Worm (Caenorhabditis elegans): ENCODE results near the gene F58G6.3.

The F58G6.3 gene

DNA sequence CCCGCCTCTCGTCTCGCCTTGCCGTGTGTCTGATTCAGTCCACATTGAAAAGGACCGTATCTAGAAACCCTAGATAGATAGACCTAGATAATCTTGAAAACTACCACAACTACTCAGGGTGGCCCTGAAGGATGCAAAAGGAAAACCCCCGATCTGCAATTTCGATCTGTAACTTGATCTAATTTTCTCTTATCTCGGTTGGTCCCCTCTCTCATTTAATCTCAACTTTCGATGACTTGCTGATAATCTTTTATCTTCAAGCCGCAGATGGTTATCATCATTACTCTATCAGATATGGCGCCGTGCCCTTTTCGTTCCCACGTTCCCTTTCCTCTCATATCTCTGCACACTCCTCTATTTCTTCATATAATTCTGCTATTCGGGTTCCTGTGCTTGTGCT is 37.8 kb upstream of the F58G6.3 start:
- TF ChIP-seq tbx-11 (GFP tag; IDR thresholded peaks at IDR 0.05) (no peak), flt-1 (GFP tag; IDR thresholded peaks at IDR 0.05) (no peak), pes-1 (GFP tag; IDR thresholded peaks at IDR 0.05) (no peak), hnd-1 (tag; optimal IDR thresholded peaks at IDR 0.05) (no peak), scrt-1 (GFP tag; IDR thresholded peaks at IDR 0.05) (no peak), ceh-36 (tag; optimal IDR thresholded peaks at IDR 0.05) (no peak), ceh-13 (GFP tag; optimal IDR thresholded peaks at IDR 0.05) (no peak), ets-7 (tag; optimal IDR thresholded peaks at IDR 0.05) (no peak), hmbx-1 (tag; optimal IDR thresholded peaks at IDR 0.05) (no peak), B0310.2 (tag; optimal IDR thresholded peaks at IDR 0.05) (no peak), aly-1 (tag; optimal IDR thresholded peaks at IDR 0.05) (no peak), tbx-37 (GFP tag; conservative IDR thresholded peaks at IDR 0.05) (no peak), tra-4 (tag; optimal IDR thresholded peaks at IDR 0.05) (no peak), sea-1 (GFP tag; conservative IDR thresholded peaks at IDR 0.05) (no peak), ama-1 (optimal IDR thresholded peaks at IDR 0.05) (no peak)

DNA sequence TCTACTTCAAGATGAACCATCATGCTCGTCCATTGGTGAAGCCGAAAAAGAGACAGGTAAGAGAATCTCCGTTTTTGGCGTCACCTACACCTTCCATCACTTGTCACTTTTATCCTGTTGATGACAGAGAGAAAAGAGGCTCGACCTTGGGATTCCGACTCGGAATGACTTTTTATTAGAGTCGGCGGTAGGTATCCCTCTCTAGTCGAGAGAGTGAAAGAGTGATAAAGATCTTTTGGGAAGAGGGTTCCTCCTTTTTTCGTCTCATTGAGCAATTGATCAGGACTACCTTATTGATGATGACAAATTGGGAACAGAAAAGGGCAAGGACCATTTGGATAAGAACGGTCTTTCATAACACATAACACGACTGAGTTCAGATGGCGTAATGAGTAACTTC is 36.0 kb upstream of the F58G6.3 start:
- TF ChIP-seq flt-1 (GFP tag; IDR thresholded peaks at IDR 0.05) = no peak
- no peak for TF ChIP-seq ets-7 (tag; optimal IDR thresholded peaks at IDR 0.05)
- no peak for TF ChIP-seq pes-1 (GFP tag; IDR thresholded peaks at IDR 0.05)
- no peak for TF ChIP-seq aly-1 (tag; optimal IDR thresholded peaks at IDR 0.05)
- TF ChIP-seq ama-1 (optimal IDR thresholded peaks at IDR 0.05) = no peak
- TF ChIP-seq scrt-1 (GFP tag; IDR thresholded peaks at IDR 0.05) = no peak
- no peak for TF ChIP-seq ceh-13 (GFP tag; optimal IDR thresholded peaks at IDR 0.05)
- TF ChIP-seq hnd-1 (tag; optimal IDR thresholded peaks at IDR 0.05) = no peak
- TF ChIP-seq F13C5.2 (tag; optimal IDR thresholded peaks at IDR 0.05) = no peak
- no peak for TF ChIP-seq hmbx-1 (tag; optimal IDR thresholded peaks at IDR 0.05)
- no peak for TF ChIP-seq tbx-11 (GFP tag; IDR thresholded peaks at IDR 0.05)
- no peak for TF ChIP-seq B0310.2 (tag; optimal IDR thresholded peaks at IDR 0.05)
- no peak for TF ChIP-seq hmg-4 (GFP tag; optimal IDR thresholded peaks at IDR 0.05)
- no peak for TF ChIP-seq ceh-36 (tag; optimal IDR thresholded peaks at IDR 0.05)
- TF ChIP-seq sea-1 (GFP tag; conservative IDR thresholded peaks at IDR 0.05) = no peak
- no peak for TF ChIP-seq tra-4 (tag; optimal IDR thresholded peaks at IDR 0.05)

DNA sequence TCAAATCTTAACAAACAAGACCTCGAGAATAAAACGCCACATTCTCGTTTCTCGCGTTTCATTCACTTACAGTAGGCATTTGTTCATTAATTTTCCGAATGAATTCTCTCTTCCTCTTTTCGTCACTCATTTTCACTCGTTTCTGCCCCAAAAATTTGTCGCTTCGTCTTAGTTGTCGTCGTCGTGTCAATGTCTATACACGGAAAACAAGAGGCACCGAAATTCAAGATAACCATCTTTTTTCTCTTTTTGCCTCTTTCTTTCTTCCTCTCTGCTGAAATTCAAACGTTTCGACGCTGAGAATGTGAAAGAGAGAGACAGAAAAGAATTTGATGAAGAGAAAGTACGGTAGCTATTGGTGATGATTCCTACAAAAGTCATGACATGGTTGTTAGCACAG is 35.3 kb upstream of the F58G6.3 start:
- no peak for TF ChIP-seq tbx-37 (GFP tag; conservative IDR thresholded peaks at IDR 0.05)
- TF ChIP-seq ama-1 (optimal IDR thresholded peaks at IDR 0.05) = no peak
- no peak for TF ChIP-seq scrt-1 (GFP tag; IDR thresholded peaks at IDR 0.05)
- no peak for TF ChIP-seq tra-4 (tag; optimal IDR thresholded peaks at IDR 0.05)
- TF ChIP-seq hmg-4 (GFP tag; optimal IDR thresholded peaks at IDR 0.05) = no peak
- TF ChIP-seq ets-7 (tag; optimal IDR thresholded peaks at IDR 0.05) = no peak
- no peak for TF ChIP-seq flt-1 (GFP tag; IDR thresholded peaks at IDR 0.05)
- no peak for TF ChIP-seq tbx-11 (GFP tag; IDR thresholded peaks at IDR 0.05)

DNA sequence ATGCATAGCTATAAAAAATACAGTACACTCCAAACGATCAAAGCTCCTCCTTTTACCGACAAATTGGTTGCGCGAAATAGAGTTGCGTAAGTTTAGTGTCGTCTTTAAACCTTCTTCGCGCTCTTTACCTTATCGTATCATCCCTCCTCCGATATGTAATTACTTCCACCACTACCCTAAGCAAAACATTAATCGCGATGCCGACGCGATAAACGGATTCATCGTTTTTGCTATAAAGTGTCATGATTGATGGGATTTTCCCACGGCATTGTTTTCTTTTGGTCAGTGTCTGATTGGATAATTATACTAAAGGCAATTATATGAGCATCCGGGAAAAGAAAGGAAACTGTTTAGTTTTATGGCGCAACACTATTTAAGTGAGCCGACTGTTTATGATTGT is 34.5 kb upstream of the F58G6.3 start:
- TF ChIP-seq scrt-1 (GFP tag; IDR thresholded peaks at IDR 0.05) = no peak
- TF ChIP-seq hmbx-1 (tag; optimal IDR thresholded peaks at IDR 0.05) = no peak
- TF ChIP-seq B0310.2 (tag; optimal IDR thresholded peaks at IDR 0.05) = no peak
- no peak for TF ChIP-seq tra-4 (tag; optimal IDR thresholded peaks at IDR 0.05)
- no peak for TF ChIP-seq tbx-11 (GFP tag; IDR thresholded peaks at IDR 0.05)
- no peak for TF ChIP-seq ets-7 (tag; optimal IDR thresholded peaks at IDR 0.05)
- no peak for TF ChIP-seq hnd-1 (tag; optimal IDR thresholded peaks at IDR 0.05)
- TF ChIP-seq aly-1 (tag; optimal IDR thresholded peaks at IDR 0.05) = no peak
- TF ChIP-seq flt-1 (GFP tag; IDR thresholded peaks at IDR 0.05) = no peak
- TF ChIP-seq sea-1 (GFP tag; conservative IDR thresholded peaks at IDR 0.05) = no peak
- TF ChIP-seq ceh-36 (tag; optimal IDR thresholded peaks at IDR 0.05) = no peak
- TF ChIP-seq pes-1 (GFP tag; IDR thresholded peaks at IDR 0.05) = no peak
- no peak for TF ChIP-seq tbx-37 (GFP tag; conservative IDR thresholded peaks at IDR 0.05)
- no peak for TF ChIP-seq F13C5.2 (tag; optimal IDR thresholded peaks at IDR 0.05)
- no peak for TF ChIP-seq ceh-13 (GFP tag; optimal IDR thresholded peaks at IDR 0.05)

DNA sequence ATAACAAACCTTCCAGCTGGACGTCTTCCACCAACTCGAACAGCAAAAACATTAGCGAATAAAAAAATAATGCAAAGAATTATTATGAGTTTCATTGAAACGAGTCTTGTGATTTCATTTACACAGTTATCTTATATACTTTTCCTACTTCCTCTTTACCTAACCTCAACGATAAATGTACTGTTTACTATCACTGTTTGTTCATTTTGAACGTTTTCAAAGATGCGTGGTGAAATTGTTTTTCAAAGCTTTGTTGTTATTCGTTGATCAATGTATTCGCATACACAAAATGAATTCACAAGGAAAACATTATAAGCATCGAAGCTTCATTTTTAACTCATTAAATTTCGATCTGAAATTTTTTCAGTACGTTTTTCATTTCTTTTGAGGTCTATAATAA is 31.1 kb upstream of the F58G6.3 start, which contains the start of gene W09C2.7:
Gene W09C2.7, minus strand, starts transcription at position 101 of the 400 bp plus-strand sequence.
- TF ChIP-seq sea-1 (GFP tag; conservative IDR thresholded peaks at IDR 0.05) (no peak), B0310.2 (tag; optimal IDR thresholded peaks at IDR 0.05) (no peak), ceh-36 (tag; optimal IDR thresholded peaks at IDR 0.05) (no peak), hmbx-1 (tag; optimal IDR thresholded peaks at IDR 0.05) (no peak), aly-1 (tag; optimal IDR thresholded peaks at IDR 0.05) (no peak), hmg-4 (GFP tag; optimal IDR thresholded peaks at IDR 0.05) (no peak), tbx-37 (GFP tag; conservative IDR thresholded peaks at IDR 0.05) (no peak), flt-1 (GFP tag; IDR thresholded peaks at IDR 0.05) (no peak), pes-1 (GFP tag; IDR thresholded peaks at IDR 0.05) (no peak), tra-4 (tag; optimal IDR thresholded peaks at IDR 0.05) (no peak), F13C5.2 (tag; optimal IDR thresholded peaks at IDR 0.05) (no peak), ama-1 (optimal IDR thresholded peaks at IDR 0.05) (no peak), ceh-13 (GFP tag; optimal IDR thresholded peaks at IDR 0.05) (no peak)

DNA sequence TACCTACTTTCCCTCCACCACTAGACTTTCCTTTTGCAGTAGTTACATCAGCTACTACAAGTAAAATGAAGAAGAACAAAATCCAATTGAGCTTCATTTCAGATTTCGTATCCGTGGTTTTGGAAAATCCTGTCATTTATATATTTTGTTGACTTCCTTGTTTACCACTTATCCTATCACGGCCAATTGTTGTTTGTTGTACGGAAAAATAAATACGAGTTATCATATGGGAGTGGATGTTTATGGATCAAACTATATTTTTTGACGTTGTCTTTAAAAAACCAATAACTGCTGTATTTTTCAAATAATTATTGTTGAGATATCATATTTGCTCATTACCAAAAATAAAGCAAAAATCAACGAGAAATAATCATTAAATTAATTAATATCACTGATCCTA is 30.1 kb upstream of the F58G6.3 start, which contains the start of gene W09C2.9:
Gene W09C2.9, minus strand, starts transcription at position 101 of the 400 bp plus-strand sequence.
- no peak for TF ChIP-seq F13C5.2 (tag; optimal IDR thresholded peaks at IDR 0.05)
- no peak for TF ChIP-seq flt-1 (GFP tag; IDR thresholded peaks at IDR 0.05)

DNA sequence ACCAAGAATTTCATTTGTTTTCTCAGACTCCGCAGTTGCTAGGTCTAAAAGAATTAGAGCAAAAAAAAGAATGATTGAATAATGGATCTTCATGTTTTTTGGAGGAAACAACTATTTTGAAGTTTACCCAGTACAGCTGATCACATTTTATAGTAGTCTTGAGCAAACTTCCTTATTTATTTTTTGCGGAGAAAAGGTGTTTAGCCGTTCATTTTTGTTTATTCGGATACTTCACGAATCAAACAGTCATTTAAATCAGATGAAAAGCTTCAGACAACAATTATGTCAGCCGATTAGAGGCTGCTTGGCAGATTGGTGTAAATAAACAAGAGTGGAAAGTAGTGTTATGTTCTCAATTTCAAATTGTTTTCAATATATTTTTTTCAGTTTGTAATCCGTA is 29.1 kb upstream of the F58G6.3 start, which contains the start of gene W09C2.8:
Gene W09C2.8, minus strand, starts transcription at position 101 of the 400 bp plus-strand sequence.
- no peak for TF ChIP-seq hmg-4 (GFP tag; optimal IDR thresholded peaks at IDR 0.05)

DNA sequence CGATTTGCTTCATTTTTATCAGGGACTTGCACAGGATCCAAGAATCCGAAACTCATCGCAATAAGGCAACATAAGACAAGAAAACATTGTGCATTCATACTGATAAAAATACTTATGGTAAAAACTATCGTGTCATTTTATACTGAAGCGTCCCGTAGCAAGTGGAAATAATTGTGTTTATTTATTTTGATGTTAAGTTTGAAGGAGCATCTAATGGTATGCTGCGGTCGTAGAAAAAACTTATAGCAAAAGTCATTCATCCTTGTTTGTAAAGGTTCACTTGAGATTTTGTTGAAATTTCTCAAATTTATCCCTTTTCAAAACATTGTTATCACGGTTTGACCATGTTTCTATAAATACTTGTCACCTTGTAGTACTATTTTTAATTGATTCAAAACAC is 28.4 kb upstream of the F58G6.3 start, which contains the start of gene W09C2.10:
Gene W09C2.10, minus strand, starts transcription at position 101 of the 400 bp plus-strand sequence.
- TF ChIP-seq scrt-1 (GFP tag; IDR thresholded peaks at IDR 0.05) = no peak
- no peak for TF ChIP-seq aly-1 (tag; optimal IDR thresholded peaks at IDR 0.05)
- TF ChIP-seq flt-1 (GFP tag; IDR thresholded peaks at IDR 0.05) = no peak
- TF ChIP-seq ceh-13 (GFP tag; optimal IDR thresholded peaks at IDR 0.05) = no peak
- no peak for TF ChIP-seq pes-1 (GFP tag; IDR thresholded peaks at IDR 0.05)
- no peak for TF ChIP-seq tbx-37 (GFP tag; conservative IDR thresholded peaks at IDR 0.05)
- no peak for TF ChIP-seq hnd-1 (tag; optimal IDR thresholded peaks at IDR 0.05)
- TF ChIP-seq sea-1 (GFP tag; conservative IDR thresholded peaks at IDR 0.05) = no peak
- TF ChIP-seq F13C5.2 (tag; optimal IDR thresholded peaks at IDR 0.05) = no peak
- TF ChIP-seq tbx-11 (GFP tag; IDR thresholded peaks at IDR 0.05) = no peak
- no peak for TF ChIP-seq tra-4 (tag; optimal IDR thresholded peaks at IDR 0.05)
- TF ChIP-seq ceh-36 (tag; optimal IDR thresholded peaks at IDR 0.05) = no peak
- no peak for TF ChIP-seq ets-7 (tag; optimal IDR thresholded peaks at IDR 0.05)
- TF ChIP-seq B0310.2 (tag; optimal IDR thresholded peaks at IDR 0.05) = no peak
- no peak for TF ChIP-seq hmbx-1 (tag; optimal IDR thresholded peaks at IDR 0.05)
- no peak for TF ChIP-seq ama-1 (optimal IDR thresholded peaks at IDR 0.05)

All from whole organism, early embryonic.